Fruit fly (Drosophila melanogaster): Measurements from ENCODE around the gene MED11.

Gene MED11

DNA sequence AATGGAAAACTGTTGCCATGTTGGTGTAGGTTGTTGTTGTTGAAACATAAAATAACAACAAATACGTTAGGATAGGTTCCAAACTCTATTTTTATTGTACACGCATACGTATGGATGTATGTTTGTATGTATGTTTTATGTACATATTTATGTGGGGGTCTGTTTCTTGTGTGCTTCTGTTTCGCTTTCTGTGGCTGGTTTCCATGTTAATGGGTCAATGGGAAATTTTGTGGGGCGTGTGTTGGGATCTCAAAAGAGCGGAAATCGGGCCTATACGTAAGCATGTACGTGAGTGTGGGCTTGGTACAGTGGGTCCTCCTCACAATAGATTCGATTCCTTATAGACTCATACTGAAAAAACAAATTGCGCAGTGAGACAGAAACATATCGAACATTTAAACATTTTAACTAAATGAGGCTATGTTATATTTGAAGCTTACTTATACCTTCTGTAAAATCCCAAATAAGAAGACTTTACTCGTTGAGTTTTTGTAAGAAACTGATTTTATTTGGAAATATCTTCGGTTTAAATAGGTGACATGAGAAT, 26.4 kb downstream of the MED11 start (continued):
- TF ChIP-seq row (GFP tag; IDR thresholded peaks at IDR 0.05): 0 out of 3 replicates have a peak, but pooled peaks have one; percentile 15
- no peak for TF ChIP-seq CG3847 (GFP tag; IDR thresholded peaks at IDR 0.05)
- 0 out of 2 replicates have a peak, but pooled peaks have one; percentile 2 for TF ChIP-seq CG16779 (GFP tag; IDR thresholded peaks at IDR 0.05)
- TF ChIP-seq CG31365 (tag; optimal IDR thresholded peaks at IDR 0.05): no peak
- no peak for TF ChIP-seq Drgx (GFP tag; IDR thresholded peaks at IDR 0.05)
- TF ChIP-seq hkb (optimal IDR thresholded peaks at IDR 0.05): no peak
- TF ChIP-seq hkb (GFP tag; IDR thresholded peaks at IDR 0.05): no peak
- no peak for TF ChIP-seq CoRest (tag; optimal IDR thresholded peaks at IDR 0.05)
- peak; percentile 3 for TF ChIP-seq CG17912 (GFP tag; optimal IDR thresholded peaks at IDR 0.05)
- 0 out of 2 replicates have a peak, but pooled peaks have one; percentile 5 for TF ChIP-seq HLH3B (GFP tag; IDR thresholded peaks at IDR 0.05)
- TF ChIP-seq insv (GFP tag; optimal IDR thresholded peaks at IDR 0.05): no peak
- no peak for TF ChIP-seq dmrt11E (tag; optimal IDR thresholded peaks at IDR 0.05)
- TF ChIP-seq CG15514 (GFP tag; optimal IDR thresholded peaks at IDR 0.05): peak; percentile 4
- TF ChIP-seq ken (GFP tag; IDR thresholded peaks at IDR 0.05): peak; percentile 9; the same call in 1 of the 3 replicates
- no peak for TF ChIP-seq CG10321 (GFP tag; IDR thresholded peaks at IDR 0.05)
- TF ChIP-seq NFAT (GFP tag; IDR thresholded peaks at IDR 0.05): 0 out of 2 replicates have a peak, but pooled peaks have one; percentile 20

DNA sequence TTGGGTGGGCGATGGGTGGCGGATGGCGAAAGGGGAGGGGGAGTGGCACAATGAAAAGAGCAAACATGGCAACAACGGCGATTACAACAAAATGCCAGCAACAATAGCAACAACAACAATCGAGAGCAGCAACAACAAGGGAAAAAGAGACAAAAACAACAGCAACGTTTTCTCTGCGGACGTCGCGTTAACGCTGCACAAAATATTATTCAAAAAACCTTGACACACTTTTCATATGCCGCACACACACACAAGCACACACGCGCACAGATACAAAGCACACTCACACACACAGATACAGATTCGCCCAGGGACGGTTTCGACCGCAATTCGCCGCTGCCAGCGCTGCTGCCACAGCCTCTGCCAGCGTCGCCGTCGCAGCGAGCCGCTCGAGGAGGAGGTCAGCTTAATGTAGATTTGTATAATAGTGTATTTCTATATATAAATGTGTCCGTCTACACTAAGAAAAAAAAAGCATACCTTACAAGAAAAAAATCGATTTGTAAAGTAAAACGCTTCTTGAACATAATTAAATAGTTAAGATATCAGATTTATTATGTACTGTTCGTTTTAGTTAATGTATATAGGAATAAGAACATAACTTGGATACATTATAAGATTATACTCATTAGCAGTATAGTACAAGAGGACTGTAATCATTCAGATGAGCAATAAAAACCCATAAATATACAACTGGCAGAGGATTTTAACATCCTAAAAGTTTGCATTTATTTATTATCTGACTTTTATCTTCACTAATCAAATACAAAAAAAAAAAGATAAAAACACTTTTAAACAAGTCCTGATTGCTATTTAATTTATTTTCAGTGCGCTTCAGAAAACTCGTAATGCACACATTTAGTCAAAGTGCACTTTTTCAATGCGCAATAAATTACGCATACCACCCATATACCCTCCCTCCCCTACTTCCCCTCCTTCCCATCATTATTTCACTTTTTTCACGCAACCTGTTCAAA, 36.3 kb downstream of the MED11 start:
- TF ChIP-seq sna (GFP tag; IDR thresholded peaks at IDR 0.05; ENCODE audit: partially characterized antibody): no peak
- TF ChIP-seq Fer1 (GFP tag; optimal IDR thresholded peaks at IDR 0.05): peak; percentile 42
- TF ChIP-seq CG17359 (tag; optimal IDR thresholded peaks at IDR 0.05): peak; percentile 74
- TF ChIP-seq dmrt99B (tag; optimal IDR thresholded peaks at IDR 0.05): peak; percentile 86
- peak; percentile 10 for TF ChIP-seq salm (tag; optimal IDR thresholded peaks at IDR 0.05)
- TF ChIP-seq Dip3 (GFP tag; optimal IDR thresholded peaks at IDR 0.05): no peak
- peak; percentile 64; the same call in 2 of the 3 replicates for TF ChIP-seq tgo (GFP tag; IDR thresholded peaks at IDR 0.05)
- TF ChIP-seq CG18619 (GFP tag; optimal IDR thresholded peaks at IDR 0.05): peak; percentile 42
- peak; percentile 17 for TF ChIP-seq Atf3 (GFP tag; optimal IDR thresholded peaks at IDR 0.05)
- no peak for TF ChIP-seq CG8765 (GFP tag; IDR thresholded peaks at IDR 0.05)
- TF ChIP-seq cato (GFP tag; optimal IDR thresholded peaks at IDR 0.05; ENCODE audit: borderline replicate concordance): peak; percentile 27
- TF ChIP-seq stc (GFP tag; IDR thresholded peaks at IDR 0.05): peak; percentile 63
- peak; percentile 61 for TF ChIP-seq grau (tag; optimal IDR thresholded peaks at IDR 0.05)
- peak; percentile 13 for TF ChIP-seq CG2120 (GFP tag; optimal IDR thresholded peaks at IDR 0.05)
- TF ChIP-seq CG3163 (GFP tag; optimal IDR thresholded peaks at IDR 0.05): no peak
- no peak for TF ChIP-seq Hey (tag; optimal IDR thresholded peaks at IDR 0.05)
- no peak for TF ChIP-seq nau (GFP tag; optimal IDR thresholded peaks at IDR 0.05)
- TF ChIP-seq Antp (GFP tag; optimal IDR thresholded peaks at IDR 0.05): no peak
- peak; percentile 52 for TF ChIP-seq odd (GFP tag; optimal IDR thresholded peaks at IDR 0.05)
- no peak for TF ChIP-seq CG2202 (tag; optimal IDR thresholded peaks at IDR 0.05)
- TF ChIP-seq MESR4 (GFP tag; optimal IDR thresholded peaks at IDR 0.05): no peak
- TF ChIP-seq CG13775 (GFP tag; optimal IDR thresholded peaks at IDR 0.05): peak; percentile 6
- TF ChIP-seq her (GFP tag; optimal IDR thresholded peaks at IDR 0.05): no peak
- TF ChIP-seq danr (GFP tag; IDR thresholded peaks at IDR 0.05): peak; percentile 9; the same call in 1 of the 2 replicates
- peak; percentile 27 for TF ChIP-seq CG17568 (GFP tag; optimal IDR thresholded peaks at IDR 0.05)
- no peak for TF ChIP-seq GATAe (GFP tag; conservative IDR thresholded peaks at IDR 0.05)
- 0 out of 2 replicates have a peak, but pooled peaks have one; percentile 35 for TF ChIP-seq CG11247 (GFP tag; IDR thresholded peaks at IDR 0.05)
- peak; percentile 4 for TF ChIP-seq CG15011 (GFP tag; optimal IDR thresholded peaks at IDR 0.05)
- peak; percentile 28; the same call in 1 of the 3 replicates for TF ChIP-seq CG11695 (GFP tag; IDR thresholded peaks at IDR 0.05)
- TF ChIP-seq zf30C (GFP tag; optimal IDR thresholded peaks at IDR 0.05): no peak
- TF ChIP-seq CG12659 (GFP tag; optimal IDR thresholded peaks at IDR 0.05): peak; percentile 80
- no peak for TF ChIP-seq chn (GFP tag; optimal IDR thresholded peaks at IDR 0.05)
